Worm (Caenorhabditis elegans) whole organism, L4 larva: ENCODE measurements around the gene msp-59.

Experiments used
- F10B5.3 ChIP-seq: sonication (generic microtip); optimal IDR thresholded peaks from 2 replicates; lab custom pipeline; 2016; ENCODE audit warnings: mild to moderate bottlenecking, missing genetic modification characterization, missing compliant biosample characterization
- ama-1 ChIP-seq: fragments of 150-350 bp; optimal IDR thresholded peaks from 2 replicates; lab custom pipeline; 2014; ENCODE audit warnings: inconsistent platforms, mixed read lengths
- ceh-82 ChIP-seq: sonication (generic microtip); optimal IDR thresholded peaks from 2 replicates; lab custom pipeline; 2017; ENCODE audit warnings: missing biosample characterization, missing genetic modification characterization
- daf-8 ChIP-seq: fragments of 200-800 bp; sonication (Bioruptor generic); IDR thresholded peaks from 2 replicates; pipeline ENCODE4 v1.3.6; 2022; ENCODE audit warnings: missing genetic modification characterization, missing compliant biosample characterization
- dpl-1 ChIP-seq: fragments of 150-350 bp; optimal IDR thresholded peaks from 2 replicates; lab custom pipeline; 2014; ENCODE audit warnings: missing biosample characterization, missing genetic modification reagents, missing genetic modification characterization
- nhr-237 ChIP-seq: sonication (generic microtip); optimal IDR thresholded peaks from 2 replicates; lab custom pipeline; 2017; ENCODE audit warnings: missing biosample characterization, missing genetic modification characterization
- nhr-28 ChIP-seq: fragments of 150-350 bp; optimal IDR thresholded peaks from 2 replicates; lab custom pipeline; 2014; ENCODE audit warnings: missing biosample characterization, missing genetic modification characterization
- nhr-41 ChIP-seq: fragments of 200-800 bp; sonication (Bioruptor generic); IDR thresholded peaks from 2 replicates; pipeline ENCODE4 v1.3.6; 2022; ENCODE audit warnings: missing genetic modification reagents, missing genetic modification characterization, missing compliant biosample characterization
- zag-1 ChIP-seq: fragments of 150-350 bp; optimal IDR thresholded peaks from 2 replicates; lab custom pipeline; 2014; ENCODE audit warnings: missing biosample characterization, missing genetic modification characterization

DNA sequence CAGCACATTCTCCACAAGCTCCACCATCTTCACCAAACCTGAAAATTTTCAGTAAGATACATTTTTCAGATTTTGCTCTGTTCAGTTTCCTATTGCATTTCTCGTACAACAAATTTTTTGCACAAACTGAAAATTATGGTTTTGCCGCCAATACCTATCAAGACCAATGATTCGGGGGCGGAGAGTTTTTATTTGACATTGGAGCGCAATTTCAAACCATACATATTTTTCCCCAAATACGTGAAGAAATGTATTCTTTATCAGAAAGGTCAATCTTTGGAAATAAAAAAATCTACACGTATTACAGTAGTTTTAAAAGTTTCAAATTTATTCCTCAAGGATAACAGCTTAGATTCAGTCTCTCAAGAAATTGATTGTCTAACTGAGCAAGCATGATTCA is 46.4 kb downstream of the msp-59 start, which contains the start of gene F36H12.5:
- no peak for TF ChIP-seq ceh-82 (tag; lab: Kevin White, UChicago)
- no peak for TF ChIP-seq nhr-28 (tag; lab: Kevin White, UChicago)
- no peak for TF ChIP-seq F10B5.3
- TF ChIP-seq dpl-1 (GFP tag; lab: Kevin White, UChicago) = no peak
- no peak for TF ChIP-seq zag-1 (tag; lab: Kevin White, UChicago)
- no peak for TF ChIP-seq daf-8 (GFP tag; lab: Robert Waterston, UW)
- no peak for TF ChIP-seq nhr-41 (GFP tag; lab: Robert Waterston, UW)
- TF ChIP-seq ama-1 (lab: Kevin White, UChicago) = no peak
- no peak for TF ChIP-seq nhr-237 (tag; lab: Kevin White, UChicago)
